Fruit fly (Drosophila melanogaster) whole organism, wandering third instar larva: ENCODE data around the gene CG10226.

Experiments used
- Abd-B ChIP-seq: fragments of >200 bp; optimal IDR thresholded peaks from 2 replicates; lab custom pipeline; 2017; ENCODE audit warnings: missing biosample characterization, missing genetic modification characterization
- CG32264 ChIP-seq: fragments of 200-800 bp; sonication (Bioruptor generic); optimal IDR thresholded peaks from 2 replicates; lab custom pipeline; 2016; ENCODE audit warnings: missing biosample characterization, missing genetic modification characterization
- CG9705 ChIP-seq: fragments of 200-800 bp; sonication (Bioruptor generic); optimal IDR thresholded peaks from 2 replicates; lab custom pipeline; 2018; ENCODE audit warnings: missing biosample characterization, mild to moderate bottlenecking, missing genetic modification characterization
- CrebA ChIP-seq: fragments of 200-800 bp; sonication (Bioruptor generic); optimal IDR thresholded peaks from 2 replicates; lab custom pipeline; 2016; ENCODE audit warnings: missing biosample characterization, mild to moderate bottlenecking, missing genetic modification characterization, borderline replicate concordance
- Dfd ChIP-seq: fragments of >200 bp; optimal IDR thresholded peaks from 2 replicates; lab custom pipeline; 2017; ENCODE audit warnings: missing biosample characterization, missing genetic modification characterization
- Dif ChIP-seq: fragments of 200-275, 200-300 bp; sonication (Bioruptor generic); optimal IDR thresholded peaks from 2 replicates; lab custom pipeline; 2018; ENCODE audit warnings: missing biosample characterization, missing genetic modification characterization; ENCODE audit not compliant: partially characterized antibody
- GATAd ChIP-seq: sonication (Bioruptor generic); optimal IDR thresholded peaks from 2 replicates; lab custom pipeline; 2016; ENCODE audit warnings: missing biosample characterization, missing genetic modification characterization
- HLH106 ChIP-seq: fragments of 200-800 bp; optimal IDR thresholded peaks from 3 replicates; lab custom pipeline; 2019; ENCODE audit warnings: missing biosample characterization, mild to moderate bottlenecking, missing genetic modification characterization, moderate library complexity
- Hnf4 ChIP-seq: fragments of 200-800 bp; sonication (Bioruptor generic); optimal IDR thresholded peaks from 2 replicates; lab custom pipeline; 2016; ENCODE audit warnings: missing biosample characterization, mild to moderate bottlenecking, missing genetic modification characterization
- Hr78 ChIP-seq: fragments of >200 bp; optimal IDR thresholded peaks from 2 replicates; lab custom pipeline; 2017; ENCODE audit warnings: missing biosample characterization, missing genetic modification characterization
- Hr83 ChIP-seq: fragments of 200-300 bp; sonication (Bioruptor generic); optimal IDR thresholded peaks from 2 replicates; lab custom pipeline; 2016; ENCODE audit warnings: missing biosample characterization, mild to moderate bottlenecking, missing genetic modification characterization, moderate library complexity; ENCODE audit not compliant: poor library complexity, severe bottlenecking
- N ChIP-seq: fragments of >200 bp; optimal IDR thresholded peaks from 2 replicates; lab custom pipeline; 2018; ENCODE audit warnings: missing biosample characterization, missing external identifiers, missing genetic modification characterization
- OdsH ChIP-seq: fragments of 200-800 bp; sonication (Bioruptor generic); optimal IDR thresholded peaks from 2 replicates; lab custom pipeline; 2016; ENCODE audit warnings: missing biosample characterization, mild to moderate bottlenecking, missing genetic modification characterization
- Rel ChIP-seq, 2 experiments: fragments of 200-800 bp; sonication (Bioruptor generic) in 1 of 2; optimal IDR thresholded peaks; 2 replicates in 1 of 2; 3 replicates in 1 of 2; lab custom pipeline; 2016 to 2019; ENCODE audit warnings: mild to moderate bottlenecking in 2 of 2, missing biosample characterization in 2 of 2, missing genetic modification characterization in 2 of 2, moderate library complexity in 1 of 2
- Sp1 ChIP-seq: fragments of 200-800 bp; sonication (Bioruptor generic); optimal IDR thresholded peaks from 3 replicates; lab custom pipeline; 2019; ENCODE audit warnings: missing biosample characterization, mild to moderate bottlenecking, missing genetic modification characterization, moderate library complexity
- Vsx2 ChIP-seq: fragments of 200-300, 225-300 bp; sonication (Bioruptor generic); optimal IDR thresholded peaks from 2 replicates; lab custom pipeline; 2018; ENCODE audit warnings: missing biosample characterization, missing genetic modification characterization; ENCODE audit not compliant: partially characterized antibody
- br ChIP-seq: fragments of 200-800 bp; sonication (Bioruptor generic); optimal IDR thresholded peaks from 2 replicates; lab custom pipeline; 2016; ENCODE audit warnings: missing biosample characterization, missing genetic modification characterization
- brk ChIP-seq: fragments of 200-800 bp; sonication (Bioruptor generic); optimal IDR thresholded peaks from 2 replicates; lab custom pipeline; 2016; ENCODE audit warnings: missing biosample characterization, mild to moderate bottlenecking, missing genetic modification characterization
- dmrt93B ChIP-seq: fragments of 200-800 bp; sonication (Bioruptor generic); optimal IDR thresholded peaks from 2 replicates; lab custom pipeline; 2018; ENCODE audit warnings: missing biosample characterization, mild to moderate bottlenecking, missing genetic modification characterization
- ey ChIP-seq: fragments of 200-800 bp; sonication (Bioruptor generic); optimal IDR thresholded peaks from 2 replicates; lab custom pipeline; 2016; ENCODE audit warnings: missing biosample characterization, missing genetic modification characterization
- foxo ChIP-seq, 2 experiments: fragments of 200-800 bp; sonication (Bioruptor generic); optimal IDR thresholded peaks; 2 replicates in 1 of 2; 3 replicates in 1 of 2; lab custom pipeline; 2016 to 2017; ENCODE audit warnings: missing biosample characterization in 2 of 2, missing genetic modification characterization in 2 of 2
- fru ChIP-seq: fragments of 200-800 bp; sonication (Bioruptor generic); optimal IDR thresholded peaks from 3 replicates; lab custom pipeline; 2016; ENCODE audit warnings: missing biosample characterization, mild to moderate bottlenecking, missing genetic modification characterization
- h ChIP-seq: fragments of 200-800 bp; sonication (Bioruptor generic); optimal IDR thresholded peaks from 3 replicates; lab custom pipeline; 2016; ENCODE audit warnings: missing biosample characterization, mild to moderate bottlenecking, missing genetic modification characterization
- jim ChIP-seq: fragments of 175-275, 200-325 bp; sonication (Bioruptor generic); optimal IDR thresholded peaks from 2 replicates; lab custom pipeline; 2016; ENCODE audit warnings: missing biosample characterization, mild to moderate bottlenecking, missing genetic modification characterization
- lola ChIP-seq: fragments of >200 bp; optimal IDR thresholded peaks from 2 replicates; lab custom pipeline; 2017; ENCODE audit warnings: missing biosample characterization, missing genetic modification characterization
- pan ChIP-seq: fragments of >200 bp; optimal IDR thresholded peaks from 2 replicates; lab custom pipeline; 2017
- psq ChIP-seq: fragments of 200-800 bp; sonication (Bioruptor generic); optimal IDR thresholded peaks from 3 replicates; lab custom pipeline; 2017; ENCODE audit warnings: missing biosample characterization, mild to moderate bottlenecking, missing genetic modification characterization, moderate library complexity
- rgr ChIP-seq: fragments of 200-800 bp; sonication (Bioruptor generic); optimal IDR thresholded peaks from 3 replicates; lab custom pipeline; 2016; ENCODE audit warnings: missing biosample characterization, mild to moderate bottlenecking, missing genetic modification characterization
- sage ChIP-seq: fragments of 200-800 bp; sonication (Bioruptor generic); optimal IDR thresholded peaks from 2 replicates; lab custom pipeline; 2016; ENCODE audit warnings: missing biosample characterization, mild to moderate bottlenecking, missing genetic modification characterization
- tai ChIP-seq: sonication (Bioruptor generic); optimal IDR thresholded peaks from 2 replicates; lab custom pipeline; 2016; ENCODE audit warnings: missing biosample characterization, missing genetic modification characterization
- usp ChIP-seq: fragments of >200 bp; optimal IDR thresholded peaks from 2 replicates; lab custom pipeline; 2017; ENCODE audit warnings: missing biosample characterization, missing genetic modification characterization
- woc ChIP-seq: sonication (Bioruptor generic); optimal IDR thresholded peaks from 2 replicates; lab custom pipeline; 2016; ENCODE audit warnings: missing biosample characterization, mild to moderate bottlenecking, missing genetic modification characterization

Gene CG10226

dm6 chr3L:6254427-6255105, 14.7 kb upstream of the CG10226 start:
- TF ChIP-seq Rel (GFP tag; optimal IDR thresholded peaks at IDR 0.05; lab: Kevin White, UChicago) (no peak), Rel (tag; optimal IDR thresholded peaks at IDR 0.05; lab: Kevin White, UChicago) (peak; percentile 74), rgr (GFP tag; lab: Kevin White, UChicago) (no peak)

dm6 chr3L:6253730-6254129, 13.9 kb upstream of the CG10226 start:
- TF ChIP-seq Hr83 (GFP tag; lab: Kevin White, UChicago): no peak

DNA sequence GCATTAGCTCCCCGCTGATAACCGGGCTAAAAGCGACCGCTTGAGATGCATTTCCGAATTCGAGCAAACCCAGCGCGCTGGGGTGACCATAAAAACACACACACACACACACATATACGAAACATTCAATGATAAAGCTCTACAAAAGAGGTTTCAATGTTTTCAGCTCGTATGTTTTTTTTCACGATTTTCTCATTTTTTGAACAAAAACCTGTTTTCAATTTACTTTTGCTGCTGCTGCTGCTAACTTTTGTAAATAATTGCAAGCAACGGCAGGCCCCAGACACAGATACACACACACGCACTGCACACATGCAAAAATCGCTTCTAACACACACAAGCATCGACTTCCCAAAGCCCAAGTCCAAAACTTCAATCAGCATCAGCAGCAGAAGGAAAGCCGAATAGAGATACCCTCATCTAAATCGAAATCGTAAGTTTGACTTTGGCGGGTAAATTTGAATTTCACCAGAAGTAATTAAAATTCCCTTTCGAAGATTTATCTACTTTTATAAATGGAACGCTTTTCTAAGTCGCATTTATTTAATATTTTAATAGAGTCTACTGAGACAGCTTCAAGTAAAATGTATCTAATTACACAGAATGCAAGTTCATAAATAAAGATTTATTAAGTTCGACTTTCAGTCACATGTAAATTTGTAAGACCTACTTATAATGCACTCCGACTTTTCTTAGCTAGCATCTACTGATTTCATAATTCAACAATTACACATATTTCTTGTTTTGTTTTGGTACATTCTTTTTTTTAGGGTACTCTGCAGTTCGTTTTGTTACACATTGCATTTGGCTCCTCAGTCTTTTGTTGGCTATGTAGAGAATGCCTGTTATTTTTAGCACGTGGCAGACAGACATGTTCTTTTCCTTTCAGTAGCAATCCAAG, 9.6 kb upstream of the CG10226 start:
- TF ChIP-seq woc (GFP tag; lab: Kevin White, UChicago) (peak; percentile 86), Hr83 (GFP tag; lab: Kevin White, UChicago) (no peak), fru (GFP tag; lab: Kevin White, UChicago) (peak; percentile 33), br (GFP tag; lab: Kevin White, UChicago) (peak; percentile 2), rgr (GFP tag; lab: Kevin White, UChicago) (peak; percentile 15), Vsx2 (peak; percentile 13), sage (GFP tag; lab: Kevin White, UChicago) (no peak), ey (GFP tag; lab: Kevin White, UChicago) (peak; percentile 13), Rel (GFP tag; optimal IDR thresholded peaks at IDR 0.05; lab: Kevin White, UChicago) (peak; percentile 62), Rel (tag; optimal IDR thresholded peaks at IDR 0.05; lab: Kevin White, UChicago) (peak; percentile 46), OdsH (peak; percentile 13), Sp1 (GFP tag; lab: Kevin White, UChicago) (peak; percentile 39), Hnf4 (GFP tag; lab: Kevin White, UChicago) (no peak), h (peak; percentile 14), psq (peak; percentile 38), Dif (GFP tag; lab: Kevin White, UChicago) (no peak), dmrt93B (GFP tag; lab: Kevin White, UChicago) (no peak), CrebA (GFP tag; lab: Kevin White, UChicago) (peak; percentile 60), N (no peak), jim (GFP tag; lab: Kevin White, UChicago) (no peak), brk (GFP tag; lab: Kevin White, UChicago) (peak; percentile 49), GATAd (no peak), Hr78 (GFP tag; lab: Kevin White, UChicago) (no peak), foxo (GFP tag; optimal IDR thresholded peaks at IDR 0.05; lab: Kevin White, UChicago) (peak in 1 of 2 experiments; percentile 49), lola (GFP tag; lab: Kevin White, UChicago) (no peak), HLH106 (no peak)

DNA sequence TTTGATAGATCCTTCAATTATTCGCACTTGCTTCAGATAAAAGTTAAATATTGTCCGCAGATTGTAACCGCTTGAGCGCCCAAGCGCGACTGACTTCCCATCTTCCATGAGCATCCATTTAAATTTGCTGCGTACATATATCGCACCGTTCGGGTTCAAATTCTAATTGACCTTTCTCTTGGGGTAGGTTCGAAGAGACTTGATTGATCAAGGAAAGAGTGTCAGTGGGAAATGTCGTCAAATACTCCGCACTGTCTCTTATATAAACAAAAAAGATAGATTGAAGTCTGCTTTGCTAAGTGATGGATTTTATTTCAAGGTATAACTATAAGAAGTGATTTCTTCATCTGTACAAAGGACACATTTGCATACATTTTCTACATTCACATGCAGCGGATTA, 5.8 kb upstream of the CG10226 start, which contains the start of gene Mdr65:
Gene Mdr65 (minus strand): TSS at position 101 of the 400 bp plus-strand sequence.
- TF ChIP-seq CG9705 (GFP tag; lab: Kevin White, UChicago) (no peak), Vsx2 (no peak), brk (GFP tag; lab: Kevin White, UChicago) (no peak), jim (GFP tag; lab: Kevin White, UChicago) (no peak), Hnf4 (GFP tag; lab: Kevin White, UChicago) (no peak), Sp1 (GFP tag; lab: Kevin White, UChicago) (no peak), Abd-B (GFP tag; lab: Kevin White, UChicago) (no peak), br (GFP tag; lab: Kevin White, UChicago) (no peak), tai (GFP tag; lab: Kevin White, UChicago) (no peak), usp (GFP tag; lab: Kevin White, UChicago) (no peak), Dif (GFP tag; lab: Kevin White, UChicago) (no peak), h (no peak), Dfd (no peak), GATAd (no peak), N (no peak), CG32264 (GFP tag; lab: Kevin White, UChicago) (no peak), pan (lab: Kevin White, UChicago) (no peak)
- TF ChIP-seq, all 38 proteins: peak for 0
